Worm (Caenorhabditis elegans) whole organism, early embryonic: ENCODE measurements around the gene tbx-37.

ENCODE experiments used
- B0310.2 ChIP-seq: sonication (generic microtip); optimal IDR thresholded peaks from 2 replicates; lab custom pipeline; 2016; ENCODE audit warnings: mild to moderate bottlenecking, missing genetic modification characterization, missing compliant biosample characterization
- F13C5.2 ChIP-seq: sonication (generic microtip); optimal IDR thresholded peaks from 2 replicates; lab custom pipeline; 2017; ENCODE audit warnings: mild to moderate bottlenecking, missing genetic modification characterization, inconsistent platforms, missing compliant biosample characterization
- aly-1 ChIP-seq: sonication (generic microtip); optimal IDR thresholded peaks from 2 replicates; lab custom pipeline; 2016; ENCODE audit warnings: missing genetic modification characterization, missing compliant biosample characterization
- ama-1 ChIP-seq: fragments of 150-350 bp; optimal IDR thresholded peaks from 2 replicates; lab custom pipeline; 2014
- ceh-13 ChIP-seq: fragments of 200-800 bp; sonication (Bioruptor generic); optimal IDR thresholded peaks from 2 replicates; lab custom pipeline; 2018; ENCODE audit warnings: mild to moderate bottlenecking, missing genetic modification characterization, missing compliant biosample characterization
- ceh-36 ChIP-seq: sonication (generic microtip); optimal IDR thresholded peaks from 2 replicates; lab custom pipeline; 2016; ENCODE audit warnings: missing genetic modification characterization, inconsistent platforms, missing compliant biosample characterization
- ets-7 ChIP-seq: sonication (generic microtip); optimal IDR thresholded peaks from 2 replicates; lab custom pipeline; 2016; ENCODE audit warnings: missing genotype, missing genetic modification characterization, missing compliant biosample characterization
- flt-1 ChIP-seq: fragments of 200-800 bp; sonication (Bioruptor generic); IDR thresholded peaks from 2 replicates; pipeline ENCODE4 v1.3.6; 2022; ENCODE audit warnings: missing genetic modification characterization, missing compliant biosample characterization
- hmbx-1 ChIP-seq: sonication (generic microtip); optimal IDR thresholded peaks from 2 replicates; lab custom pipeline; 2016; ENCODE audit warnings: mild to moderate bottlenecking, missing genetic modification characterization, missing compliant biosample characterization
- hmg-4 ChIP-seq: fragments of 200-800 bp; sonication (Bioruptor generic); optimal IDR thresholded peaks from 2 replicates; lab custom pipeline; 2018; ENCODE audit warnings: mild to moderate bottlenecking, missing genetic modification characterization, missing compliant biosample characterization
- hnd-1 ChIP-seq: sonication (generic microtip); optimal IDR thresholded peaks from 2 replicates; lab custom pipeline; 2016; ENCODE audit warnings: missing genetic modification characterization, missing compliant biosample characterization
- pes-1 ChIP-seq: fragments of 200-800 bp; sonication (Bioruptor generic); IDR thresholded peaks from 2 replicates; pipeline ENCODE4 v1.3.6; 2022; ENCODE audit warnings: missing genetic modification reagents, missing genetic modification characterization, missing compliant biosample characterization
- scrt-1 ChIP-seq: fragments of 200-800 bp; sonication (Bioruptor generic); IDR thresholded peaks from 2 replicates; pipeline ENCODE4 v1.3.6; 2022; ENCODE audit warnings: missing genetic modification characterization, missing compliant biosample characterization
- sea-1 ChIP-seq: fragments of 200-800 bp; sonication (Bioruptor generic); conservative IDR thresholded peaks from 2 replicates; pipeline ENCODE4 v1.3.6; 2022; ENCODE audit warnings: missing genetic modification characterization, missing compliant biosample characterization
- tbx-11 ChIP-seq: fragments of 200-800 bp; sonication (Bioruptor generic); IDR thresholded peaks from 2 replicates; pipeline ENCODE4 v1.3.6; 2022; ENCODE audit warnings: missing genetic modification characterization, missing compliant biosample characterization
- tbx-37 ChIP-seq: fragments of 200-800 bp; sonication (Bioruptor generic); conservative IDR thresholded peaks from 2 replicates; pipeline ENCODE4 v1.3.6; 2022; ENCODE audit warnings: missing genetic modification reagents, missing genetic modification characterization, missing compliant biosample characterization
- tra-4 ChIP-seq: sonication (generic microtip); optimal IDR thresholded peaks from 2 replicates; lab custom pipeline; 2017; ENCODE audit warnings: missing genetic modification characterization, missing compliant biosample characterization

The tbx-37 gene

ce11 chrIII:11227025-11227424, at the start of gene tbx-37:
TSS of gene tbx-37 (minus strand) at chrIII:11227125.
- TF ChIP-seq hnd-1 (tag; lab: Kevin White, UChicago) (no peak), hmbx-1 (no peak)

DNA sequence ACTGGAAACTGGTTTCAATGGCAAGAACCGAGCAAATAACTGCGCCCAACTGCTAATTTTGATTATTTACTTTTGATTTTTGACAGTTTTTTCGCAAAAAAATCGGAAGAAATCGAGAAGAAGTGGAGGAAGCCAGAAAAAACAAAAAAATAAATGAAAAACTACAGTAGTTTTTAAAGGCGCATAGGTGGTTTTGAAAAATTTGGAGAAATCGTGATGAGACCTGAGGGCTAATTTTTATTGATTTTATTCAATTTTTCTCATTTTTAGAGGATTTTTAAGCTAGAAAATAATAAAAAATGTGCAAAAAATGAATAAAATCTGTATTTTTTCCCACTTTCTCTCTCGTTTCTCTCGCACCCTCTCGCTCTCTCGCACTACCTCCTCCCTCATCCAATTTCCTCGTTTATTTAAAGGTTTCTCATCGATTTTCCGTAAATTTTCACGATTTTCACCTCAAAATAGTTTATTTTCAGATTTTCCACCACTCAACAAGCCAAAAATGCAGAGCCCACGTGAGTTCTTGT, 47.7 kb upstream of the tbx-37 start, which contains the start of gene Y47D3A.20:
Y47D3A.20 (plus strand) TSS at position 477 of the 527 bp plus-strand sequence.
- TF ChIP-seq sea-1 (no peak), ets-7 (tag; lab: Kevin White, UChicago) (no peak), pes-1 (no peak), tbx-11 (GFP tag; lab: Robert Waterston, UW) (no peak), F13C5.2 (tag; lab: Kevin White, UChicago) (no peak), hmbx-1 (no peak), B0310.2 (tag; lab: Kevin White, UChicago) (no peak), tbx-37 (GFP tag; lab: Robert Waterston, UW) (no peak), hmg-4 (GFP tag; lab: Kevin White, UChicago) (no peak), ceh-36 (no peak), tra-4 (tag; lab: Kevin White, UChicago) (no peak)

- no peak for TF ChIP-seq pes-1
- TF ChIP-seq tbx-37 (GFP tag; lab: Robert Waterston, UW): no peak
- TF ChIP-seq ceh-36: no peak
- no peak for TF ChIP-seq aly-1
- no peak for TF ChIP-seq ets-7 (tag; lab: Kevin White, UChicago)
- no peak for TF ChIP-seq B0310.2 (tag; lab: Kevin White, UChicago)
- no peak for TF ChIP-seq F13C5.2 (tag; lab: Kevin White, UChicago)
- TF ChIP-seq hmg-4 (GFP tag; lab: Kevin White, UChicago): no peak
- TF ChIP-seq flt-1: no peak
- TF ChIP-seq hnd-1 (tag; lab: Kevin White, UChicago): no peak
- TF ChIP-seq sea-1: no peak
Observed at ce11 chrIII:11270795-11271194, 43.9 kb upstream of the tbx-37 start, which contains the start of gene obr-1. TSS of gene obr-1 (minus strand) at chrIII:11270895.

DNA sequence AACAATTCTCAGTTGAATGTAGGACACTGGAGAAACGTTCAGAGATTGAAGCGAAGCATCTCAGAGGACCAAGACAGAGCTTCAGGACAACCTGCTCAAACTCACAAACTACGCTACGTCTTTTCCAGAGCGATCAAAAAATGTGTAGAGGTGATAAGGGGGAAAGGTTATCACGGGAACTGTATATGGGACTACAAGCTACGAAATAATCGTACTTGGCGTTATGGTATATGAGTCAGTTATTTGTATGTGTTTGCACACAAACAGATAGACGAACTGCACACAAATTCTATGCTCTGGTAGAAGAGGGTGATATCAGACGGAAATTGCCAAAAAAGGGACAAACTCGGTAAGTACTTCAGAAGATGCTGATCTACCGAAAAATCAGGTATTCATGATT, 42.3 kb upstream of the tbx-37 start:
- TF ChIP-seq ceh-13 (GFP tag; lab: Kevin White, UChicago) (no peak), aly-1 (no peak), hmg-4 (GFP tag; lab: Kevin White, UChicago) (no peak), pes-1 (no peak), tra-4 (tag; lab: Kevin White, UChicago) (no peak), ets-7 (tag; lab: Kevin White, UChicago) (no peak), ama-1 (lab: Kevin White, UChicago) (no peak), hmbx-1 (no peak), ceh-36 (no peak), F13C5.2 (tag; lab: Kevin White, UChicago) (no peak), flt-1 (no peak), scrt-1 (no peak), tbx-37 (GFP tag; lab: Robert Waterston, UW) (no peak), sea-1 (no peak), hnd-1 (tag; lab: Kevin White, UChicago) (no peak)

DNA sequence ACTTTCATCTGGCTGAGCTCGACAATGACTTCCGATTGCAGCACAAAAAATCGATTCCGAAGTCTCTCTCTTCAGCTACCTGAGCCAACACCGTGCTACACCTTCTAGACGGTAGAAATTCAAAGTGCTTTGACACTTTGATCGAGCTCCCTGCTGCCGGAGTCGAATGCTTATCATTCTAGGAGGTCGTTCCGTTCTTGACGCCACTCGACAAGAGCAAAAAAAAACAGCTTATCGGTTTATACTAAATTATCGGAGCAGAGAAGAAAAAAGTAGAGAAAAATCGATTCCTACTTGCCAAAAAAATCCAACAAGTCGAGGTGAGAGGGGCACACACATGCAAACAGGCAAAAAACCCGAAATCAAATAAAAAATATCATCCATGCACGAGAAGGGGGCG, 41.6 kb upstream of the tbx-37 start:
- no peak for TF ChIP-seq aly-1
- no peak for TF ChIP-seq ceh-13 (GFP tag; lab: Kevin White, UChicago)
- TF ChIP-seq tbx-37 (GFP tag; lab: Robert Waterston, UW): no peak
- no peak for TF ChIP-seq tra-4 (tag; lab: Kevin White, UChicago)
- TF ChIP-seq F13C5.2 (tag; lab: Kevin White, UChicago): no peak
- no peak for TF ChIP-seq tbx-11 (GFP tag; lab: Robert Waterston, UW)
- no peak for TF ChIP-seq pes-1
- no peak for TF ChIP-seq ama-1 (lab: Kevin White, UChicago)
- no peak for TF ChIP-seq hnd-1 (tag; lab: Kevin White, UChicago)
- no peak for TF ChIP-seq scrt-1
- no peak for TF ChIP-seq flt-1
- no peak for TF ChIP-seq ets-7 (tag; lab: Kevin White, UChicago)
- no peak for TF ChIP-seq hmbx-1
- no peak for TF ChIP-seq hmg-4 (GFP tag; lab: Kevin White, UChicago)
- no peak for TF ChIP-seq ceh-36
- no peak for TF ChIP-seq B0310.2 (tag; lab: Kevin White, UChicago)
- no peak for TF ChIP-seq sea-1

DNA sequence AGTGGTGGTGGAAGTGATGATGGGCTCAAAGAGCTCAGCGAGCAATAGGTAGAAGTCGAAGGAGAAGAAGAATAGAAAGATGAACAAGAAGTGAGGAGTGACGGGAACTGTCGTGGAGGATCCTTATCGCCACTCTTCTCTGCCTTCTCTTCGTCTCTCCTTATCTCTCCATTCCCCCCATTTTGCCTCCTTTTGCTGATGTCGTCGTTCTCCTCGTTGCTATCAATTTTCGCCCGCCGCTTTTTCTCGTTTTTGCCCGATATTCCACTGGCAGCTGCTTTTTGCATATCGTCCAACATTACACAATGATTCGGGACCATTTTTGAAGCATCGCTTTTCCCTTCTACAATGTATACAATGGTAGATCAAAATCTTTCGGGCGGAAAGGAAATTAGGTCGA, 40.4 kb upstream of the tbx-37 start:
- TF ChIP-seq F13C5.2 (tag; lab: Kevin White, UChicago) (no peak), sea-1 (no peak), B0310.2 (tag; lab: Kevin White, UChicago) (no peak), scrt-1 (no peak), ets-7 (tag; lab: Kevin White, UChicago) (no peak), tbx-37 (GFP tag; lab: Robert Waterston, UW) (no peak)

- TF ChIP-seq hnd-1 (tag; lab: Kevin White, UChicago) (no peak), F13C5.2 (tag; lab: Kevin White, UChicago) (no peak), ama-1 (lab: Kevin White, UChicago) (no peak), scrt-1 (no peak), tbx-11 (GFP tag; lab: Robert Waterston, UW) (no peak), aly-1 (no peak), sea-1 (no peak), tra-4 (tag; lab: Kevin White, UChicago) (no peak), tbx-37 (GFP tag; lab: Robert Waterston, UW) (no peak), B0310.2 (tag; lab: Kevin White, UChicago) (no peak), pes-1 (no peak), ceh-13 (GFP tag; lab: Kevin White, UChicago) (no peak), flt-1 (no peak), ets-7 (tag; lab: Kevin White, UChicago) (no peak)
Observed at ce11 chrIII:11262089-11262488, 35.2 kb upstream of the tbx-37 start.

DNA sequence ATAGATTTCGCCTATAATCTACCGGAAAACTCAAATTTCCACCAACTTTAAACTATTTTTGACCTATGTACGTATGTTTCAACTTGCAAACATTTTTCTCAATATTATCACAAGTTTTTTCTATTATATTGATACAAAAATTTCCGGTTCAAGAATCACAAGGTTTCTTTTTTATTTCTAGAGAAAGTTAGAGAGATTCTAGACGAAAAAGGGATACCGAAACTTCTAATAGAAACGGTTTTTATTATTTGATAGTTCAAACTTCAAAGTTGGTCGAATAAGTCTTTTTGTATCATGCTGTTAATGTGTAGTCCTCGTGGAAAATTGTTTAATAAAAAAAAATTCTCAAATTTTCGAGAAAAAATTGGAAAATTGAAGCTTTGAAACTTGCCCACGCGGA, 28.1 kb upstream of the tbx-37 start:
- no peak for TF ChIP-seq sea-1
- no peak for TF ChIP-seq hmg-4 (GFP tag; lab: Kevin White, UChicago)
- no peak for TF ChIP-seq scrt-1
- TF ChIP-seq pes-1: no peak
- no peak for TF ChIP-seq tbx-11 (GFP tag; lab: Robert Waterston, UW)
- no peak for TF ChIP-seq hnd-1 (tag; lab: Kevin White, UChicago)
- TF ChIP-seq ceh-13 (GFP tag; lab: Kevin White, UChicago): no peak
- TF ChIP-seq ets-7 (tag; lab: Kevin White, UChicago): no peak
- TF ChIP-seq hmbx-1: no peak
- TF ChIP-seq F13C5.2 (tag; lab: Kevin White, UChicago): no peak
- TF ChIP-seq tbx-37 (GFP tag; lab: Robert Waterston, UW): no peak
- no peak for TF ChIP-seq flt-1
- TF ChIP-seq tra-4 (tag; lab: Kevin White, UChicago): no peak
- TF ChIP-seq ama-1 (lab: Kevin White, UChicago): no peak
